4 fruit fly cellular contexts compared by ENCODE assay signal in the genomic region with DNA sequence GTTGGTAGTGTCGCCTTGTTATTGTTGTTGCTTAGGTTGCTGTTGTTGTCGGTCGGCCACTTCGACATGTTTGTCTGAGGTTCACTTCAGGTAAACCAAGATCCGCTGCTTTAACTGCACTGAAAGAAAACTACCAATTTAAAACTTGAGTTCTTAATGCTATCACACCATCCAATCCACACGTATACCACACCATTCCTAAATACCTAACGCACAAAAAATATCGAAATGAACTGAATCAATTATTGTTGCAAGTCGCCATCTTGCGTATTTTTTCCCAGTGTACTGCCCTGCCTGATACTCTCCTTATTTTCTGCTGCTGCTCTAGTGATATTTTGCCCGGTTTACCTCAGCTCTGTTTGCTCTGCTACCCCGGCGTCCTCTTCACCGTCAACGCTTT.
TF ChIP-seq lines count a peak whose summit lies in the region.

No protein-coding gene starts in this region.

TF ChIP-seq in whole organism, adult, 20 proteins besides CTCF, POLR2A, EP300 and RAD21 (continued from another document):
- no peak for TF ChIP-seq cnc (optimal IDR thresholded peaks at IDR 0.05; lab: Kevin White, UChicago)
- peak; percentile 2 for TF ChIP-seq pad (GFP tag; optimal IDR thresholded peaks at IDR 0.05; lab: Kevin White, UChicago)
TF ChIP-seq in whole organism, adult: peak in this region for 5.

TF ChIP-seq in whole organism, embryonic, 481 proteins besides CTCF, POLR2A, EP300 and RAD21 (continued from another document and continues in another):
- TF ChIP-seq sima (GFP tag; optimal IDR thresholded peaks at IDR 0.05; lab: Kevin White, UChicago) (peak; percentile 65), CG12155 (GFP tag; optimal IDR thresholded peaks at IDR 0.05; lab: Kevin White, UChicago) (peak; percentile 51), CG9437 (GFP tag; optimal IDR thresholded peaks at IDR 0.05; lab: Kevin White, UChicago) (peak; percentile 28), CG4820 (GFP tag; optimal IDR thresholded peaks at IDR 0.05; lab: Kevin White, UChicago) (peak; percentile 73), Gug (GFP tag; IDR thresholded peaks at IDR 0.05; lab: Robert Waterston, UW) (peak; percentile 13; the same call in 1 of the 4 replicates), Xrp1 (GFP tag; IDR thresholded peaks at IDR 0.05; lab: Robert Waterston, UW) (peak; percentile 88), CG1602 (GFP tag; optimal IDR thresholded peaks at IDR 0.05; lab: Kevin White, UChicago) (peak; percentile 57), D19A (tag; optimal IDR thresholded peaks at IDR 0.05; lab: Kevin White, UChicago) (peak; percentile 45), CG31224 (GFP tag; IDR thresholded peaks at IDR 0.05; lab: Robert Waterston, UW) (0 out of 2 replicates have a peak, but pooled peaks have one; percentile 22), CG30403 (GFP tag; optimal IDR thresholded peaks at IDR 0.05; lab: Kevin White, UChicago) (peak; percentile 74), CkIIα-i1 (GFP tag; IDR thresholded peaks at IDR 0.05; lab: Robert Waterston, UW) (no peak), CG18262 (tag; optimal IDR thresholded peaks at IDR 0.05; lab: Kevin White, UChicago) (peak; percentile 63), mam (GFP tag; optimal IDR thresholded peaks at IDR 0.05; lab: Kevin White, UChicago) (peak; percentile 72), Chrac-16 (GFP tag; optimal IDR thresholded peaks at IDR 0.05; lab: Kevin White, UChicago) (peak; percentile 65), NfI (GFP tag; optimal IDR thresholded peaks at IDR 0.05; lab: Kevin White, UChicago) (peak; percentile 57), Neu2 (GFP tag; optimal IDR thresholded peaks at IDR 0.05; lab: Kevin White, UChicago; ENCODE audit: borderline replicate concordance) (peak; percentile 68), CG13624 (GFP tag; optimal IDR thresholded peaks at IDR 0.05; lab: Kevin White, UChicago) (peak; percentile 42), CG33213 (GFP tag; optimal IDR thresholded peaks at IDR 0.05; lab: Kevin White, UChicago) (peak; percentile 42), lilli (GFP tag; optimal IDR thresholded peaks at IDR 0.05; lab: Kevin White, UChicago) (peak; percentile 71), CG8388 (GFP tag; optimal IDR thresholded peaks at IDR 0.05; lab: Kevin White, UChicago) (peak; percentile 66), TFAM (GFP tag; optimal IDR thresholded peaks at IDR 0.05; lab: Kevin White, UChicago) (no peak), CG7556 (GFP tag; optimal IDR thresholded peaks at IDR 0.05; lab: Kevin White, UChicago) (peak; percentile 58), CG32772 (GFP tag; IDR thresholded peaks at IDR 0.05; lab: Robert Waterston, UW) (peak; percentile 61), zfh2 (GFP tag; optimal IDR thresholded peaks at IDR 0.05; lab: Kevin White, UChicago) (peak; percentile 51), Dip3 (GFP tag; optimal IDR thresholded peaks at IDR 0.05; lab: Kevin White, UChicago) (peak; percentile 29), fu2 (GFP tag; optimal IDR thresholded peaks at IDR 0.05; lab: Kevin White, UChicago) (peak; percentile 16), CG11398 (GFP tag; optimal IDR thresholded peaks at IDR 0.05; lab: Kevin White, UChicago) (peak; percentile 57), CG4730 (GFP tag; IDR thresholded peaks at IDR 0.05; lab: Robert Waterston, UW) (peak; percentile 32; the same call in 1 of the 2 replicates), CG3726 (GFP tag; IDR thresholded peaks at IDR 0.05; lab: Robert Waterston, UW) (0 out of 3 replicates have a peak, but pooled peaks have one; percentile 62), CG7963 (GFP tag; IDR thresholded peaks at IDR 0.05; lab: Robert Waterston, UW; ENCODE audit: partially characterized antibody) (no peak), BEAF-32 (GFP tag; optimal IDR thresholded peaks at IDR 0.05; lab: Kevin White, UChicago) (no peak), CG1832 (GFP tag; optimal IDR thresholded peaks at IDR 0.05; lab: Kevin White, UChicago) (no peak), CG8765 (GFP tag; IDR thresholded peaks at IDR 0.05; lab: Robert Waterston, UW) (peak; percentile 89), wor (GFP tag; IDR thresholded peaks at IDR 0.05; lab: Robert Waterston, UW) (0 out of 2 replicates have a peak, but pooled peaks have one; percentile 23), salm (tag; optimal IDR thresholded peaks at IDR 0.05; lab: Kevin White, UChicago) (peak; percentile 1), ttk (GFP tag; IDR thresholded peaks at IDR 0.05; lab: Robert Waterston, UW) (peak; percentile 39), CG8290 (GFP tag; optimal IDR thresholded peaks at IDR 0.05; lab: Kevin White, UChicago) (no peak), CG8290 (tag; optimal IDR thresholded peaks at IDR 0.05; lab: Kevin White, UChicago) (peak in 1 of 2 experiments; percentile 79), gcm2 (GFP tag; optimal IDR thresholded peaks at IDR 0.05; lab: Kevin White, UChicago) (peak; percentile 10)

TF ChIP-seq in whole organism, prepupa, 60 proteins besides CTCF, POLR2A, EP300 and RAD21 (continued from another document):
- TF ChIP-seq salr (GFP tag; optimal IDR thresholded peaks at IDR 0.05; lab: Kevin White, UChicago) (peak; percentile 82 to 85), esn (GFP tag; optimal IDR thresholded peaks at IDR 0.05; lab: Kevin White, UChicago) (peak; percentile 81), Eip75B (GFP tag; optimal IDR thresholded peaks at IDR 0.05; lab: Kevin White, UChicago) (peak; percentile 91), CG16779 (tag; optimal IDR thresholded peaks at IDR 0.05; lab: Kevin White, UChicago) (peak; percentile 75), ss (GFP tag; optimal IDR thresholded peaks at IDR 0.05; lab: Kevin White, UChicago) (peak; percentile 84 to 90), net (GFP tag; optimal IDR thresholded peaks at IDR 0.05; lab: Kevin White, UChicago) (peak; percentile 92), Hr38 (GFP tag; optimal IDR thresholded peaks at IDR 0.05; lab: Kevin White, UChicago) (peak; percentile 80), CG6808 (GFP tag; optimal IDR thresholded peaks at IDR 0.05; lab: Kevin White, UChicago) (peak; percentile 85), pdm3 (GFP tag; optimal IDR thresholded peaks at IDR 0.05; lab: Kevin White, UChicago) (peak; percentile 92), Hr4 (GFP tag; optimal IDR thresholded peaks at IDR 0.05; lab: Kevin White, UChicago) (peak; percentile 96), Sox15 (GFP tag; optimal IDR thresholded peaks at IDR 0.05; lab: Kevin White, UChicago) (peak; percentile 84), Sox14 (GFP tag; optimal IDR thresholded peaks at IDR 0.05; lab: Kevin White, UChicago) (peak; percentile 91), fd59A (GFP tag; optimal IDR thresholded peaks at IDR 0.05; lab: Kevin White, UChicago) (peak; percentile 87), dac (GFP tag; optimal IDR thresholded peaks at IDR 0.05; lab: Kevin White, UChicago) (peak; percentile 91), eg (GFP tag; IDR thresholded peaks at IDR 0.05; lab: Robert Waterston, UW) (peak; percentile 93), CG6276 (GFP tag; optimal IDR thresholded peaks at IDR 0.05; lab: Kevin White, UChicago) (peak; percentile 82), CG1621 (tag; optimal IDR thresholded peaks at IDR 0.05; lab: Kevin White, UChicago) (peak; percentile 91), CG31627 (GFP tag; optimal IDR thresholded peaks at IDR 0.05; lab: Kevin White, UChicago) (peak; percentile 76), cyc (GFP tag; optimal IDR thresholded peaks at IDR 0.05; lab: Kevin White, UChicago) (peak; percentile 77), CG4318 (GFP tag; optimal IDR thresholded peaks at IDR 0.05; lab: Kevin White, UChicago) (peak; percentile 88), lz (GFP tag; optimal IDR thresholded peaks at IDR 0.05; lab: Kevin White, UChicago) (peak; percentile 73), Ets21C (GFP tag; optimal IDR thresholded peaks at IDR 0.05; lab: Kevin White, UChicago) (peak; percentile 54), fd85E (GFP tag; optimal IDR thresholded peaks at IDR 0.05; lab: Kevin White, UChicago) (peak; percentile 64), CG8632 (GFP tag; optimal IDR thresholded peaks at IDR 0.05; lab: Kevin White, UChicago) (peak; percentile 82), Hr39 (GFP tag; optimal IDR thresholded peaks at IDR 0.05; lab: Kevin White, UChicago) (peak; percentile 82), CG15336 (GFP tag; IDR thresholded peaks at IDR 0.05; lab: Robert Waterston, UW) (peak; percentile 93), svp (GFP tag; lab: Kevin White, UChicago) (peak; percentile 89), CG11902 (GFP tag; optimal IDR thresholded peaks at IDR 0.05; lab: Kevin White, UChicago) (peak; percentile 83), OdsH (GFP tag; optimal IDR thresholded peaks at IDR 0.05; lab: Kevin White, UChicago) (peak; percentile 93), CG7368 (GFP tag; optimal IDR thresholded peaks at IDR 0.05; lab: Kevin White, UChicago) (peak; percentile 93), CG10631 (GFP tag; optimal IDR thresholded peaks at IDR 0.05; lab: Kevin White, UChicago) (peak; percentile 91), Ets96B (tag; optimal IDR thresholded peaks at IDR 0.05; lab: Kevin White, UChicago) (peak; percentile 88), CG9139 (GFP tag; optimal IDR thresholded peaks at IDR 0.05; lab: Kevin White, UChicago) (peak; percentile 87), CG3919 (GFP tag; optimal IDR thresholded peaks at IDR 0.05; lab: Kevin White, UChicago) (peak; percentile 95), CG8319 (GFP tag; optimal IDR thresholded peaks at IDR 0.05; lab: Kevin White, UChicago) (peak; percentile 83), topi (GFP tag; optimal IDR thresholded peaks at IDR 0.05; lab: Kevin White, UChicago) (peak; percentile 77), CG11762 (GFP tag; optimal IDR thresholded peaks at IDR 0.05; lab: Kevin White, UChicago; ENCODE audit: insufficient read depth) (peak; percentile 87), CG34406 (GFP tag; optimal IDR thresholded peaks at IDR 0.05; lab: Kevin White, UChicago) (peak; percentile 85), CG6163 (GFP tag; IDR thresholded peaks at IDR 0.05; lab: Robert Waterston, UW) (peak; percentile 96), Blimp-1 (GFP tag; optimal IDR thresholded peaks at IDR 0.05; lab: Kevin White, UChicago) (no peak), Smox (GFP tag; optimal IDR thresholded peaks at IDR 0.05; lab: Kevin White, UChicago) (peak; percentile 67), CG6792 (GFP tag; optimal IDR thresholded peaks at IDR 0.05; lab: Kevin White, UChicago) (peak; percentile 88)
TF ChIP-seq in whole organism, prepupa: peak in this region for 58.

TF ChIP-seq in whole organism, pupa, 21 proteins besides CTCF, POLR2A, EP300 and RAD21 (continued from another document):
- peak; percentile 86 for TF ChIP-seq CG8301 (tag; optimal IDR thresholded peaks at IDR 0.05; lab: Kevin White, UChicago)
